Worm (Caenorhabditis elegans) whole organism, L1 larva: ENCODE results near the gene F54D5.2.

ENCODE experiments used
- C16A3.4 ChIP-seq: fragments of 150-350 bp; optimal IDR thresholded peaks from 2 replicates; lab custom pipeline; 2014; ENCODE audit warnings: missing biosample characterization, missing genetic modification characterization
- C34B4.2 ChIP-seq: sonication (generic microtip); optimal IDR thresholded peaks from 2 replicates; lab custom pipeline; 2017; ENCODE audit warnings: mild to moderate bottlenecking, missing genetic modification characterization, missing compliant biosample characterization
- Y116A8C.19 ChIP-seq: sonication (generic microtip); optimal IDR thresholded peaks from 2 replicates; lab custom pipeline; 2016; ENCODE audit warnings: missing compliant biosample characterization, missing genetic modification characterization, borderline replicate concordance
- alr-1 ChIP-seq: fragments of 200-800 bp; sonication (Bioruptor generic); optimal IDR thresholded peaks from 2 replicates; lab custom pipeline; 2018; ENCODE audit warnings: borderline replicate concordance, mild to moderate bottlenecking, missing genetic modification characterization, missing compliant biosample characterization
- ama-1 ChIP-seq: fragments of 150-350 bp; optimal IDR thresholded peaks from 2 replicates; lab custom pipeline; 2014
- ceh-8 ChIP-seq: fragments of 200-800 bp; sonication (Bioruptor generic); optimal IDR thresholded peaks from 2 replicates; lab custom pipeline; 2018; ENCODE audit warnings: mild to moderate bottlenecking, missing genetic modification characterization, moderate library complexity, missing compliant biosample characterization
- ceh-82 ChIP-seq, 3 experiments: fragments of 150-350 bp in 1 of 3; sonication (generic microtip) in 2 of 3; optimal IDR thresholded peaks; 2 replicates each; lab custom pipeline; 2014 to 2017; ENCODE audit warnings: missing biosample characterization in 3 of 3, missing genetic modification characterization in 3 of 3
- ceh-88 ChIP-seq: fragments of 200-800 bp; sonication (Bioruptor generic); IDR thresholded peaks from 2 replicates; pipeline ENCODE4 v1.3.6; 2022; ENCODE audit warnings: missing genetic modification characterization, missing compliant biosample characterization
- ceh-90 ChIP-seq: sonication (generic microtip); optimal IDR thresholded peaks from 2 replicates; lab custom pipeline; 2016; ENCODE audit warnings: missing genetic modification characterization, missing compliant biosample characterization
- dpl-1 ChIP-seq, 3 experiments: fragments of 150-350 bp in 2 of 3; sonication (generic microtip) in 1 of 3; optimal IDR thresholded peaks; 2 replicates each; lab custom pipeline; 2014 to 2017; ENCODE audit warnings: missing biosample characterization in 3 of 3, missing genetic modification characterization in 3 of 3, missing genetic modification reagents in 3 of 3
- dsc-1 ChIP-seq: sonication (generic microtip); optimal IDR thresholded peaks from 2 replicates; lab custom pipeline; 2016; ENCODE audit warnings: mild to moderate bottlenecking, missing genetic modification characterization, missing compliant biosample characterization
- efl-1 ChIP-seq, 4 experiments: fragments of 150-350 bp; optimal IDR thresholded peaks in 3 of 4; peaks in 1 of 4; 1 replicate in 1 of 4; 2 replicates in 3 of 4; lab custom pipeline; 2014; ENCODE audit warnings: missing biosample characterization in 2 of 4, missing genetic modification characterization in 2 of 4, missing genetic modification reagents in 2 of 4
- elt-2 ChIP-seq: sonication (generic microtip); optimal IDR thresholded peaks from 2 replicates; lab custom pipeline; 2016; ENCODE audit warnings: missing genetic modification characterization, mild to moderate bottlenecking, inconsistent platforms, missing compliant biosample characterization, missing genetic modification reagents
- elt-3 ChIP-seq, 6 experiments: fragments of 150-350 bp in 1 of 6; sonication (generic microtip); optimal IDR thresholded peaks; 2 replicates each; lab custom pipeline; 2017 to 2018; ENCODE audit warnings: missing biosample characterization in 6 of 6, missing genetic modification characterization in 6 of 6, inconsistent platforms in 1 of 6
- fkh-10 ChIP-seq: sonication (generic microtip); optimal IDR thresholded peaks from 2 replicates; lab custom pipeline; 2017; ENCODE audit warnings: missing biosample characterization, missing genetic modification reagents, missing genetic modification characterization
- fkh-4 ChIP-seq: sonication (generic microtip); optimal IDR thresholded peaks from 2 replicates; lab custom pipeline; 2016; ENCODE audit warnings: missing compliant biosample characterization, missing genetic modification characterization, borderline replicate concordance
- fkh-8 ChIP-seq: sonication (generic microtip); optimal IDR thresholded peaks from 2 replicates; lab custom pipeline; 2016; ENCODE audit warnings: mild to moderate bottlenecking, missing genetic modification characterization, missing compliant biosample characterization
- grh-1 ChIP-seq: fragments of 200-800 bp; sonication (Bioruptor generic); IDR thresholded peaks from 2 replicates; pipeline ENCODE4 v1.3.6; 2022; ENCODE audit warnings: missing genetic modification reagents, missing genetic modification characterization, missing compliant biosample characterization
- hlh-4 ChIP-seq: sonication (generic microtip); optimal IDR thresholded peaks from 2 replicates; lab custom pipeline; 2016; ENCODE audit warnings: mild to moderate bottlenecking, missing genetic modification characterization, missing compliant biosample characterization
- lin-15B ChIP-seq: fragments of 150-350 bp; sonication (generic microtip); optimal IDR thresholded peaks from 3 replicates; lab custom pipeline; 2014; ENCODE audit warnings: missing biosample characterization, missing genetic modification characterization
- lin-35 ChIP-seq, 2 experiments: fragments of 150-350 bp; optimal IDR thresholded peaks; 2 replicates each; lab custom pipeline; 2014; ENCODE audit warnings: missing biosample characterization in 2 of 2, missing genetic modification characterization in 2 of 2, missing genetic modification reagents in 2 of 2
- lsy-2 ChIP-seq, 2 experiments: fragments of 150-350 bp; optimal IDR thresholded peaks; 2 replicates each; lab custom pipeline; 2014; ENCODE audit warnings: missing biosample characterization in 2 of 2, missing genetic modification characterization in 2 of 2
- mab-9 ChIP-seq: fragments of 200-800 bp; sonication (Bioruptor generic); IDR thresholded peaks from 2 replicates; pipeline ENCODE4 v1.3.6; 2022; ENCODE audit warnings: missing genetic modification reagents, missing genetic modification characterization, missing compliant biosample characterization
- mdl-1 ChIP-seq, 2 experiments: fragments of 150-350 bp; optimal IDR thresholded peaks; 2 replicates each; lab custom pipeline; 2014 to 2017; ENCODE audit warnings: missing biosample characterization in 2 of 2, missing genetic modification characterization in 2 of 2, inconsistent platforms in 1 of 2
- mef-2 ChIP-seq: fragments of 150-350 bp; optimal IDR thresholded peaks from 2 replicates; lab custom pipeline; 2014; ENCODE audit warnings: missing biosample characterization, missing genetic modification characterization
- nhr-11 ChIP-seq: fragments of 150-350 bp; optimal IDR thresholded peaks from 2 replicates; lab custom pipeline; 2014; ENCODE audit warnings: missing biosample characterization, missing genetic modification characterization
- nhr-12 ChIP-seq: sonication (generic microtip); optimal IDR thresholded peaks from 2 replicates; lab custom pipeline; 2017; ENCODE audit warnings: missing biosample characterization, missing genetic modification characterization
- nhr-237 ChIP-seq: fragments of 150-350 bp; optimal IDR thresholded peaks from 2 replicates; lab custom pipeline; 2014; ENCODE audit warnings: missing biosample characterization, missing genetic modification characterization
- nhr-28 ChIP-seq: fragments of 150-350 bp; optimal IDR thresholded peaks from 2 replicates; lab custom pipeline; 2014; ENCODE audit warnings: missing biosample characterization, missing genetic modification characterization
- nhr-71 ChIP-seq: sonication (generic microtip); optimal IDR thresholded peaks from 2 replicates; lab custom pipeline; 2016; ENCODE audit warnings: mild to moderate bottlenecking, missing genetic modification characterization, moderate library complexity, missing compliant biosample characterization
- nhr-76 ChIP-seq: sonication (generic microtip); optimal IDR thresholded peaks from 2 replicates; lab custom pipeline; 2017; ENCODE audit warnings: missing biosample characterization, missing genetic modification characterization
- nhr-77 ChIP-seq: fragments of 150-350 bp; optimal IDR thresholded peaks from 2 replicates; lab custom pipeline; 2014; ENCODE audit warnings: missing biosample characterization, missing genetic modification characterization
- skn-1 ChIP-seq: fragments of 150-350 bp; optimal IDR thresholded peaks from 2 replicates; lab custom pipeline; 2014; ENCODE audit warnings: missing biosample characterization, missing genetic modification characterization
- snpc-4 ChIP-seq: fragments of 150-350 bp; optimal IDR thresholded peaks from 2 replicates; lab custom pipeline; 2014; ENCODE audit warnings: missing biosample characterization, missing genetic modification characterization
- sptf-1 ChIP-seq: fragments of 150-350 bp; optimal IDR thresholded peaks from 2 replicates; lab custom pipeline; 2014; ENCODE audit warnings: missing biosample characterization, missing genetic modification characterization
- swsn-7 ChIP-seq: sonication (generic microtip); optimal IDR thresholded peaks from 2 replicates; lab custom pipeline; 2016; ENCODE audit warnings: missing genetic modification characterization, missing compliant biosample characterization
- tbx-2 ChIP-seq: sonication (generic microtip); optimal IDR thresholded peaks from 2 replicates; lab custom pipeline; 2016; ENCODE audit warnings: missing genetic modification characterization, missing compliant biosample characterization
- tlp-1 ChIP-seq: fragments of 150-350 bp; optimal IDR thresholded peaks from 2 replicates; lab custom pipeline; 2014; ENCODE audit warnings: missing biosample characterization, missing genetic modification characterization
- unc-130 ChIP-seq: fragments of 150-350 bp; optimal IDR thresholded peaks from 2 replicates; lab custom pipeline; 2017; ENCODE audit warnings: missing biosample characterization, missing genetic modification characterization, inconsistent platforms
- unc-30 ChIP-seq: sonication (generic microtip); optimal IDR thresholded peaks from 2 replicates; lab custom pipeline; 2017; ENCODE audit warnings: missing biosample characterization, missing genetic modification characterization
- unc-62 ChIP-seq: fragments of 150-350 bp; optimal IDR thresholded peaks from 2 replicates; lab custom pipeline; 2014; ENCODE audit warnings: missing biosample characterization, missing genetic modification reagents, missing genetic modification characterization
- unc-86 ChIP-seq: sonication (generic microtip); optimal IDR thresholded peaks from 2 replicates; lab custom pipeline; 2016; ENCODE audit warnings: missing genetic modification characterization, missing compliant biosample characterization
- unc-98 ChIP-seq: fragments of 200-800 bp; sonication (Bioruptor generic); IDR thresholded peaks from 2 replicates; pipeline ENCODE4 v1.3.6; 2022; ENCODE audit warnings: missing genetic modification characterization, missing compliant biosample characterization
- vab-15 ChIP-seq: sonication (generic microtip); optimal IDR thresholded peaks from 2 replicates; lab custom pipeline; 2017; ENCODE audit warnings: missing genotype, mild to moderate bottlenecking, missing genetic modification characterization, missing compliant biosample characterization
- xbp-1 ChIP-seq: sonication (generic microtip); optimal IDR thresholded peaks from 2 replicates; lab custom pipeline; 2016; ENCODE audit warnings: missing genetic modification characterization, missing compliant biosample characterization
- zag-1 ChIP-seq: fragments of 150-350 bp; optimal IDR thresholded peaks from 2 replicates; lab custom pipeline; 2014; ENCODE audit warnings: missing biosample characterization, missing genetic modification characterization
- ztf-11 ChIP-seq, 2 experiments: sonication (generic microtip); optimal IDR thresholded peaks; 2 replicates each; lab custom pipeline; 2016 to 2017; ENCODE audit warnings: missing genetic modification characterization in 2 of 2, missing biosample characterization in 1 of 2, missing compliant biosample characterization in 1 of 2
- ztf-4 ChIP-seq: fragments of 150-350 bp; optimal IDR thresholded peaks from 2 replicates; lab custom pipeline; 2014; ENCODE audit warnings: missing biosample characterization, missing genetic modification characterization

F54D5.2 gene

DNA sequence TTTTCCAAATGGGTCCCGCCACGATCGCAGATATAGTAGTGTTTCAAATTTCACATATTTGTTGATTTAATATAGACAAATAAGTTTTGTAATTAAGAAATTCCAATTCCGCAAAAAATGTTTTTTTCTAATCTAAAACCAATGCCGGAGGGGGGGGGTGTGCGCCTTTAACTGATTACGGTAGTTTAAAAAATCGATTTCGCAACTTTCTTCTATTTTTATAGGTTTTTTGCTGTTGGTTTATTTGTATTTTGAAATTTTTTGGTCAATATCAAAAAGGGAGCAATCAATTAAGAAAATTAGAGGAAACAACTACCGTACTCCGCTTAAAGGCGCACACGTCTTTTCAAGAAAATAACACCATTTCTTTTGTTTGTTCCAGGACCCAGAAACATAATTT lies 18.6 kb downstream of the F54D5.2 start:
- TF ChIP-seq ama-1 (lab: Kevin White, UChicago) (no peak), nhr-77 (tag; lab: Kevin White, UChicago) (no peak), fkh-8 (tag; lab: Kevin White, UChicago) (no peak)

DNA sequence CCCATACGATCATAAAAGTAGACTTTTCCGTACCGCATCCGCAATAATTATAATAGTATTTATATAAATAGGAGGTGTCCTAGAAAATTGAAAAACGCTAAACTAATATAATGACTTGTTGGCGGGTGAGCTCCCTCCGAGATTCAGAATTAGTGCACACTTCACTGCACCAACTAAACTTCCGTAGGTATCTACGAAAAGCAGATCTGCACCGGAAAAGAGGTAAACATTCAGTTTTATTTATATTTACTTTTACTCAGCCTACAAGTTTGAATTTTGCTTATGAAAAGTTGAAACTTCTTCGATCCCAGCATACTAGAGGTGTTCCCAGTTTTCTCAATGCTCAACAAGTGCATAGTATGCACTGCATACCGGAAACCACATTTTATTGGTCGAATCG lies 19.0 kb downstream of the F54D5.2 start, which contains the start of gene F07A11.1:
F07A11.1 (minus strand) TSS at position 101 of the 400 bp plus-strand sequence.
- TF ChIP-seq ceh-82 (tag; optimal IDR thresholded peaks at IDR 0.05; lab: Kevin White, UChicago) (no peak), lin-15B (tag; lab: Kevin White, UChicago) (no peak), tbx-2 (no peak), dpl-1 (GFP tag; optimal IDR thresholded peaks at IDR 0.05; lab: Kevin White, UChicago) (no peak), mdl-1 (tag; optimal IDR thresholded peaks at IDR 0.05; lab: Kevin White, UChicago) (no peak), Y116A8C.19 (no peak), unc-130 (tag; lab: Kevin White, UChicago) (no peak), sptf-1 (tag; lab: Kevin White, UChicago) (no peak), nhr-28 (tag; lab: Kevin White, UChicago) (no peak), zag-1 (tag; lab: Kevin White, UChicago) (no peak), lin-35 (GFP tag; optimal IDR thresholded peaks at IDR 0.05; lab: Kevin White, UChicago) (no peak), snpc-4 (tag; lab: Kevin White, UChicago) (no peak), elt-3 (tag; optimal IDR thresholded peaks at IDR 0.05; lab: Kevin White, UChicago) (no peak), ceh-88 (GFP tag; lab: Robert Waterston, UW) (no peak), mef-2 (tag; lab: Kevin White, UChicago) (no peak), elt-2 (tag; lab: Kevin White, UChicago) (no peak), alr-1 (tag; lab: Kevin White, UChicago) (no peak)

DNA sequence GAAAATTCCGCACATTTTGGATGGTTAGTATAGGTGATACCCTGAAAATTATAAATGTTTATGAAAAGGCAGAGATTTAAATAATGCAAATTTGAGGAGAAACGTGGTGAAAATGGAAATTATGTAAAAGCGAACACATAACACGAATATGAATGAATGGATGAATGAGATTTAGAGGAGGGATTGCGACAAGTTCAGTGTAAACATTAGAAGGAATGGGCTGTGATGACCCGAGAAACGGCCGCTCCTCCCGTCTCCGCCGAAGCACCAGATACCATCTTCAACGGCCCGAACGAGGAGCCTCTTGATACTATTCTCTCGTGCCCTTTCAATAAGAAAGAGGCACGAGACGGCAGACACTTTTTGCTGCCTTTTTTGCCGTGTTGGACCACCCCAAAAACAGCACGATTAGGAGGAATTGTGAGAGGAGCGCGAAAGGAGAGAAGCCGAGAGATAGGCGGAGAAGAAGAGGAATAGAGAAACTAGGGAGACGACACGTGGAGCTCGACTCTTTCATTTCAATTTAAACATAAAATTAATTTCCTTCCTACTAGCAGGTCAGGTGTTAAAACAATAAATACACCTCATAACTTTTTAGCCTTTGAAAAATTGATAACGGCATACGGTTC lies 22.5 kb downstream of the F54D5.2 start, which contains the start of gene gfat-1:
gfat-1 (minus strand) TSS at position 51 of the 629 bp plus-strand sequence.
- TF ChIP-seq dsc-1 (tag; lab: Kevin White, UChicago) (no peak), mef-2 (tag; lab: Kevin White, UChicago) (no peak), vab-15 (no peak), nhr-12 (tag; lab: Kevin White, UChicago) (no peak), efl-1 (optimal IDR thresholded peaks at IDR 0.05; lab: Kevin White, UChicago) (peak in 1 of 2 experiments; percentile 21), efl-1 (GFP tag; optimal IDR thresholded peaks at IDR 0.05 in 1 of 2; lab: Kevin White, UChicago) (peak; percentile 22 to 87), alr-1 (tag; lab: Kevin White, UChicago) (no peak), nhr-11 (tag; lab: Kevin White, UChicago) (no peak), nhr-71 (tag; lab: Kevin White, UChicago) (peak; percentile 24), lsy-2 (tag; optimal IDR thresholded peaks at IDR 0.05; lab: Kevin White, UChicago) (peak in 1 of 2 experiments; percentile 1), xbp-1 (tag; lab: Kevin White, UChicago) (no peak), hlh-4 (tag; lab: Kevin White, UChicago) (no peak), unc-30 (no peak), ztf-11 (tag; optimal IDR thresholded peaks at IDR 0.05; lab: Kevin White, UChicago) (peak in 1 of 2 experiments; percentile 1), fkh-4 (no peak), fkh-10 (GFP tag; lab: Kevin White, UChicago) (no peak), C16A3.4 (tag; lab: Kevin White, UChicago) (no peak), unc-62 (GFP tag; lab: Kevin White, UChicago) (no peak), ceh-8 (GFP tag; lab: Kevin White, UChicago) (no peak), swsn-7 (tag; lab: Kevin White, UChicago) (no peak), grh-1 (GFP tag; lab: Robert Waterston, UW) (no peak), dpl-1 (GFP tag; optimal IDR thresholded peaks at IDR 0.05; lab: Kevin White, UChicago) (peak in 1 of 3 experiments; percentile 15), mab-9 (GFP tag; lab: Robert Waterston, UW) (no peak), ztf-4 (no peak), unc-86 (tag; lab: Kevin White, UChicago) (no peak), tbx-2 (no peak), unc-98 (GFP tag; lab: Robert Waterston, UW) (no peak), ceh-82 (tag; optimal IDR thresholded peaks at IDR 0.05; lab: Kevin White, UChicago) (no peak), skn-1 (tag; lab: Kevin White, UChicago) (no peak), ama-1 (lab: Kevin White, UChicago) (no peak), tlp-1 (tag; lab: Kevin White, UChicago) (no peak), ceh-90 (tag; lab: Kevin White, UChicago) (no peak), nhr-76 (no peak), C34B4.2 (tag; lab: Kevin White, UChicago) (no peak), nhr-237 (tag; lab: Kevin White, UChicago) (no peak)
